Worm (Caenorhabditis elegans) whole organism, young adult: Measurements from ENCODE around the gene F59A6.3.
A peak's percentile ranks its signal among the peaks of the same experiment; 100 is the strongest.

Source experiments
- C17E4.6 ChIP-seq: fragments of 200-800 bp; sonication (Bioruptor generic); IDR thresholded peaks from 2 replicates; pipeline ENCODE4 v1.3.6; 2022; ENCODE audit warnings: missing genetic modification reagents, missing genetic modification characterization, missing compliant biosample characterization
- D2030.7 ChIP-seq: fragments of 200-800 bp; sonication (Bioruptor generic); IDR thresholded peaks from 2 replicates; pipeline ENCODE4 v1.3.6; 2022; ENCODE audit warnings: missing genetic modification reagents, missing genetic modification characterization, missing compliant biosample characterization
- F52B5.7 ChIP-seq: sonication (generic microtip); optimal IDR thresholded peaks from 2 replicates; lab custom pipeline; 2016; ENCODE audit warnings: mild to moderate bottlenecking, missing genetic modification characterization, missing compliant biosample characterization
- F57A8.1 ChIP-seq: fragments of 200-800 bp; sonication (Bioruptor generic); optimal IDR thresholded peaks from 2 replicates; lab custom pipeline; 2018; ENCODE audit warnings: mild to moderate bottlenecking, missing genetic modification characterization, moderate library complexity, missing compliant biosample characterization
- F57C9.4 ChIP-seq: sonication (generic microtip); optimal IDR thresholded peaks from 2 replicates; lab custom pipeline; 2017; ENCODE audit warnings: mild to moderate bottlenecking, missing genetic modification characterization, missing compliant biosample characterization
- K11D2.4 ChIP-seq: fragments of 200-800 bp; sonication (Bioruptor generic); IDR thresholded peaks from 2 replicates; pipeline ENCODE4 v1.3.6; 2022; ENCODE audit warnings: missing genetic modification reagents, missing genetic modification characterization, missing compliant biosample characterization
- Y56A3A.18 ChIP-seq: fragments of 200-800 bp; sonication (Bioruptor generic); IDR thresholded peaks from 2 replicates; pipeline ENCODE4 v1.3.6; 2022; ENCODE audit warnings: missing genetic modification reagents, missing genetic modification characterization, missing compliant biosample characterization
- akir-1 ChIP-seq: fragments of 200-800 bp; sonication (Bioruptor generic); optimal IDR thresholded peaks from 2 replicates; lab custom pipeline; 2018; ENCODE audit warnings: mild to moderate bottlenecking, missing genetic modification characterization, moderate library complexity, missing compliant biosample characterization
- aptf-2 ChIP-seq: fragments of 200-800 bp; sonication (Bioruptor generic); conservative IDR thresholded peaks from 2 replicates; pipeline ENCODE4 v1.3.6; 2022; ENCODE audit warnings: missing genetic modification reagents, missing genetic modification characterization, missing compliant biosample characterization
- atf-7 ChIP-seq: sonication (generic microtip); optimal IDR thresholded peaks from 2 replicates; lab custom pipeline; 2017; ENCODE audit warnings: mild to moderate bottlenecking, missing genetic modification characterization, missing compliant biosample characterization
- attf-3 ChIP-seq: fragments of 200-800 bp; sonication (Bioruptor generic); conservative IDR thresholded peaks from 2 replicates; pipeline ENCODE4 v1.3.6; 2022; ENCODE audit warnings: missing genetic modification reagents, missing genetic modification characterization, missing compliant biosample characterization
- attf-6 ChIP-seq: fragments of 200-800 bp; sonication (Bioruptor generic); IDR thresholded peaks from 2 replicates; pipeline ENCODE4 v1.3.6; 2022; ENCODE audit warnings: missing genetic modification reagents, missing genetic modification characterization, missing compliant biosample characterization
- bed-2 ChIP-seq: fragments of 200-800 bp; sonication (Bioruptor generic); IDR thresholded peaks from 2 replicates; pipeline ENCODE4 v1.3.6; 2022; ENCODE audit warnings: missing genetic modification reagents, missing genetic modification characterization, missing compliant biosample characterization
- ccch-3 ChIP-seq: fragments of 200-800 bp; sonication (Bioruptor generic); optimal IDR thresholded peaks from 2 replicates; lab custom pipeline; 2018; ENCODE audit warnings: mild to moderate bottlenecking, missing genetic modification characterization, missing compliant biosample characterization
- ceh-100 ChIP-seq: fragments of 200-800 bp; sonication (Bioruptor generic); IDR thresholded peaks from 2 replicates; pipeline ENCODE4 v1.3.6; 2022; ENCODE audit warnings: missing genetic modification reagents, missing genetic modification characterization, missing compliant biosample characterization
- ceh-40 ChIP-seq: fragments of 200-800 bp; sonication (Bioruptor generic); IDR thresholded peaks from 2 replicates; pipeline ENCODE4 v1.3.6; 2022; ENCODE audit warnings: missing genetic modification characterization, missing compliant biosample characterization
- ceh-91 ChIP-seq: fragments of 200-800 bp; sonication (Bioruptor generic); IDR thresholded peaks from 2 replicates; pipeline ENCODE4 v1.3.6; 2022; ENCODE audit warnings: missing genetic modification reagents, missing genetic modification characterization, missing compliant biosample characterization
- chd-7 ChIP-seq: sonication (generic microtip); optimal IDR thresholded peaks from 2 replicates; lab custom pipeline; 2016; ENCODE audit warnings: mild to moderate bottlenecking, missing genetic modification characterization, moderate library complexity, missing compliant biosample characterization
- die-1 ChIP-seq: sonication (generic microtip); optimal IDR thresholded peaks from 2 replicates; lab custom pipeline; 2016; ENCODE audit warnings: missing genotype, mild to moderate bottlenecking, missing genetic modification characterization, missing compliant biosample characterization
- dpff-1 ChIP-seq: sonication (generic microtip); optimal IDR thresholded peaks from 2 replicates; lab custom pipeline; 2017; ENCODE audit warnings: mild to moderate bottlenecking, missing genetic modification characterization, missing compliant biosample characterization
- him-1 ChIP-seq: sonication (generic microtip); optimal IDR thresholded peaks from 2 replicates; lab custom pipeline; 2016; ENCODE audit warnings: missing genotype, missing genetic modification reagents, missing genetic modification characterization, missing compliant biosample characterization
- hlh-12 ChIP-seq: sonication (generic microtip); optimal IDR thresholded peaks from 2 replicates; lab custom pipeline; 2016; ENCODE audit warnings: missing genetic modification characterization, missing compliant biosample characterization
- hsf-1 ChIP-seq: fragments of 200-800 bp; sonication (Bioruptor generic); IDR thresholded peaks from 2 replicates; pipeline ENCODE4 v1.3.6; 2022; ENCODE audit warnings: missing genetic modification reagents, missing genetic modification characterization, missing compliant biosample characterization
- let-526 ChIP-seq: fragments of 200-800 bp; sonication (Bioruptor generic); IDR thresholded peaks from 2 replicates; pipeline ENCODE4 v1.3.6; 2022; ENCODE audit warnings: missing genetic modification reagents, missing genetic modification characterization, missing compliant biosample characterization
- lin-35 ChIP-seq, 3 experiments: fragments of 150-350 bp in 2 of 3; sonication (generic microtip) in 1 of 3; optimal IDR thresholded peaks; 2 replicates each; lab custom pipeline; 2014 to 2018; ENCODE audit warnings: missing biosample characterization in 3 of 3, missing genetic modification characterization in 3 of 3, missing genetic modification reagents in 3 of 3
- lin-40 ChIP-seq: sonication (generic microtip); optimal IDR thresholded peaks from 2 replicates; lab custom pipeline; 2016; ENCODE audit warnings: missing genetic modification characterization, mild to moderate bottlenecking, missing compliant biosample characterization, missing genotype, missing genetic modification reagents
- lin-54 ChIP-seq: fragments of 200-800 bp; sonication (Bioruptor generic); optimal IDR thresholded peaks from 2 replicates; lab custom pipeline; 2018; ENCODE audit warnings: mild to moderate bottlenecking, missing genetic modification characterization, missing compliant biosample characterization
- lir-1 ChIP-seq: fragments of 200-800 bp; sonication (Bioruptor generic); conservative IDR thresholded peaks from 2 replicates; pipeline ENCODE4 v1.3.6; 2022; ENCODE audit warnings: missing genetic modification reagents, missing genetic modification characterization, missing compliant biosample characterization
- madf-10 ChIP-seq: sonication (generic microtip); optimal IDR thresholded peaks from 2 replicates; lab custom pipeline; 2016; ENCODE audit warnings: mild to moderate bottlenecking, missing genetic modification characterization, missing compliant biosample characterization
- madf-3 ChIP-seq: fragments of 200-800 bp; sonication (Bioruptor generic); IDR thresholded peaks from 2 replicates; pipeline ENCODE4 v1.3.6; 2022; ENCODE audit warnings: missing genetic modification reagents, missing genetic modification characterization, missing compliant biosample characterization
- mel-28 ChIP-seq: sonication (generic microtip); optimal IDR thresholded peaks from 2 replicates; lab custom pipeline; 2016; ENCODE audit warnings: borderline replicate concordance, mild to moderate bottlenecking, missing genetic modification characterization, missing compliant biosample characterization
- mxl-1 ChIP-seq: sonication (generic microtip); optimal IDR thresholded peaks from 2 replicates; lab custom pipeline; 2016; ENCODE audit warnings: missing genetic modification characterization, missing compliant biosample characterization
- nfya-1 ChIP-seq: sonication (generic microtip); optimal IDR thresholded peaks from 2 replicates; lab custom pipeline; 2017; ENCODE audit warnings: antibody characterized with exemption, missing compliant biosample characterization, missing genetic modification characterization, borderline replicate concordance; ENCODE audit not compliant: insufficient read depth
- nfya-2 ChIP-seq: fragments of 200-800 bp; sonication (Bioruptor generic); IDR thresholded peaks from 2 replicates; pipeline ENCODE4 v1.3.6; 2022; ENCODE audit warnings: missing genetic modification reagents, missing genetic modification characterization, missing compliant biosample characterization
- nfyb-1 ChIP-seq: fragments of 200-800 bp; sonication (Bioruptor generic); IDR thresholded peaks from 2 replicates; pipeline ENCODE4 v1.3.6; 2022; ENCODE audit warnings: missing genetic modification reagents, missing genetic modification characterization, missing compliant biosample characterization
- nhr-80 ChIP-seq: sonication (generic microtip); optimal IDR thresholded peaks from 2 replicates; lab custom pipeline; 2016; ENCODE audit warnings: missing genetic modification characterization, missing compliant biosample characterization
- nhr-90 ChIP-seq: sonication (generic microtip); optimal IDR thresholded peaks from 2 replicates; lab custom pipeline; 2016; ENCODE audit warnings: missing genotype, mild to moderate bottlenecking, missing genetic modification characterization, missing compliant biosample characterization
- pbrm-1 ChIP-seq: fragments of 200-800 bp; sonication (Bioruptor generic); IDR thresholded peaks from 2 replicates; pipeline ENCODE4 v1.3.6; 2022; ENCODE audit warnings: missing genetic modification reagents, missing genetic modification characterization, missing compliant biosample characterization
- rcor-1 ChIP-seq: fragments of 200-800 bp; sonication (Bioruptor generic); IDR thresholded peaks from 2 replicates; pipeline ENCODE4 v1.3.6; 2022; ENCODE audit warnings: missing genetic modification reagents, missing genetic modification characterization, missing compliant biosample characterization
- snpc-1.1 ChIP-seq: sonication (generic microtip); optimal IDR thresholded peaks from 2 replicates; lab custom pipeline; 2017; ENCODE audit warnings: missing genetic modification characterization, mild to moderate bottlenecking, missing compliant biosample characterization, antibody characterized with exemption, moderate library complexity, missing genotype, missing genetic modification reagents; ENCODE audit not compliant: insufficient read depth
- snpc-1.3 ChIP-seq: sonication (generic microtip); optimal IDR thresholded peaks from 2 replicates; lab custom pipeline; 2017; ENCODE audit warnings: missing genetic modification characterization, mild to moderate bottlenecking, missing compliant biosample characterization, antibody characterized with exemption, moderate library complexity, missing genotype, missing genetic modification reagents; ENCODE audit not compliant: insufficient read depth
- tlf-1 ChIP-seq: fragments of 200-800 bp; sonication (Bioruptor generic); optimal IDR thresholded peaks from 2 replicates; lab custom pipeline; 2018; ENCODE audit warnings: mild to moderate bottlenecking, missing genetic modification characterization, missing compliant biosample characterization
- zfh-2 ChIP-seq: fragments of 200-800 bp; sonication (Bioruptor generic); conservative IDR thresholded peaks from 2 replicates; pipeline ENCODE4 v1.3.6; 2022; ENCODE audit warnings: missing genetic modification reagents, missing genetic modification characterization, missing compliant biosample characterization
- ztf-18 ChIP-seq: sonication (generic microtip); optimal IDR thresholded peaks from 2 replicates; lab custom pipeline; 2016; ENCODE audit warnings: missing genotype, mild to moderate bottlenecking, missing genetic modification characterization, missing compliant biosample characterization
- ztf-25 ChIP-seq: fragments of 200-800 bp; sonication (Bioruptor generic); IDR thresholded peaks from 2 replicates; pipeline ENCODE4 v1.3.6; 2022; ENCODE audit warnings: missing genetic modification reagents, missing genetic modification characterization, missing compliant biosample characterization

The F59A6.3 gene

DNA sequence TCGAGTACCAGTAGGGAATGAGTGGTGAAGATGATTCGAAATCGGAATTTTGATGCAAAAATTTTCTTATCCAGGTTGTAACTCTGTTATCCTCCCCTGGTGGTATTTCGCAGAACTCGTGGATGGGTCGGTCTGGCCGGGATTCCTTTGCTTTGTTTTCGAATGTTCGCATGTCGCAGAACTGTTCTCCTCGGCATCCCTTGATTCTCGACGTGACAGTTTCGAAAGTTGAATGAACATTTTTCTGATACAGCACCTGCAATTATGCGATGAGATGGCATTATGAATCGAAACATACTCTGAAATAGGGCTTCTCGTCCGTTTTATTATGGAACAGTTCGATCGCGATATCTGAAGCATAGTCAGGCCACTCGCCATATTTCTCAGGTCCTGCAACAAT is 48.1 kb downstream of the F59A6.3 start (continued):
- TF ChIP-seq nfya-2 (GFP tag; lab: Robert Waterston, UW) (no peak), attf-6 (0 out of 2 replicates have a peak, but pooled peaks have one; percentile 48), mel-28 (no peak), lin-54 (peak; percentile 35), D2030.7 (GFP tag; lab: Robert Waterston, UW) (peak; percentile 29; the same call in 1 of the 2 replicates), die-1 (tag; lab: Kevin White, UChicago) (peak; percentile 26), chd-7 (tag; lab: Kevin White, UChicago) (no peak), lir-1 (GFP tag; lab: Robert Waterston, UW) (0 out of 2 replicates have a peak, but pooled peaks have one; percentile 8), akir-1 (GFP tag; lab: Kevin White, UChicago) (no peak), ceh-40 (GFP tag; lab: Robert Waterston, UW) (no peak), mxl-1 (tag; lab: Kevin White, UChicago) (no peak), pbrm-1 (GFP tag; lab: Robert Waterston, UW) (peak; percentile 50; the same call in 1 of the 2 replicates), ceh-91 (GFP tag; lab: Robert Waterston, UW) (no peak), tlf-1 (GFP tag; lab: Kevin White, UChicago) (peak; percentile 10), F52B5.7 (tag; lab: Kevin White, UChicago) (no peak)

DNA sequence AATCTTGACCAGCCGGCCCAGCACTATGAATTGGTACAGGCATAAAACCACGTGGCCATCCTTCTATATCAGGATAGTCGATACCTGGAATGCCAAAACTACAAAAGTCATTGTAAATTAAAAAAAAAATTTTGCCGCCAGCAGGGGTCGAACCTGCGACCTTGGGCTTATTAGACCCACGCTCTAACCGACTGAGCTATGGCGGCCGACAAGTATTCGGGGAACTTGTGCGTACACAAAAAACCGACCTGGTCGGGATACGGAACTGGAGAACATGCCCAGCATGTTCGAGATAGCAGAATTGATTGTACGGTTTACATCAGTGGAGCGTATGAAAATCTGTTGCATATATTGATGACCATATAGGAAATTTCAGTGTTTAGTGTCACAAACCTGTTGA is 49.2 kb downstream of the F59A6.3 start:
- TF ChIP-seq bed-2 (GFP tag; lab: Robert Waterston, UW) = no peak
- TF ChIP-seq hsf-1 (GFP tag; lab: Robert Waterston, UW) = peak; percentile 72
- TF ChIP-seq ccch-3 (GFP tag; lab: Kevin White, UChicago) = no peak
- peak; percentile 4 for TF ChIP-seq nhr-90 (tag; lab: Kevin White, UChicago)
- TF ChIP-seq atf-7 (tag; lab: Kevin White, UChicago) = peak; percentile 8
- TF ChIP-seq F57A8.1 (GFP tag; lab: Kevin White, UChicago) = no peak
- TF ChIP-seq attf-3 (GFP tag; lab: Robert Waterston, UW) = 0 out of 2 replicates have a peak, but pooled peaks have one; percentile 48
- TF ChIP-seq lin-40 = no peak
- TF ChIP-seq tlf-1 (GFP tag; lab: Kevin White, UChicago) = peak; percentile 43
- TF ChIP-seq nhr-80 = peak; percentile 1
- no peak for TF ChIP-seq lir-1 (GFP tag; lab: Robert Waterston, UW)
- TF ChIP-seq nfya-1 (tag; lab: Kevin White, UChicago) = no peak
- peak; percentile 73 for TF ChIP-seq madf-3 (GFP tag; lab: Robert Waterston, UW)
- no peak for TF ChIP-seq F57C9.4 (tag; lab: Kevin White, UChicago)
- TF ChIP-seq mxl-1 (tag; lab: Kevin White, UChicago) = peak; percentile 7
- TF ChIP-seq let-526 = 0 out of 2 replicates have a peak, but pooled peaks have one; percentile 19
- no peak for TF ChIP-seq hlh-12 (tag; lab: Kevin White, UChicago)
- peak; percentile 89 for TF ChIP-seq Y56A3A.18 (GFP tag; lab: Robert Waterston, UW)
- peak; percentile 83 for TF ChIP-seq rcor-1 (GFP tag; lab: Robert Waterston, UW)
- TF ChIP-seq akir-1 (GFP tag; lab: Kevin White, UChicago) = no peak
- TF ChIP-seq him-1 (tag; lab: Kevin White, UChicago) = peak; percentile 91
- peak; percentile 86 for TF ChIP-seq ceh-100 (GFP tag; lab: Robert Waterston, UW)
- peak; percentile 97 for TF ChIP-seq snpc-1.1 (tag; lab: Kevin White, UChicago)
- peak in 1 of 3 experiments; percentile 32 for TF ChIP-seq lin-35 (GFP tag; optimal IDR thresholded peaks at IDR 0.05; lab: Kevin White, UChicago)
- TF ChIP-seq nfya-2 (GFP tag; lab: Robert Waterston, UW) = no peak
- peak; percentile 18 for TF ChIP-seq snpc-1.3 (tag; lab: Kevin White, UChicago)
- peak; percentile 67 for TF ChIP-seq K11D2.4 (GFP tag; lab: Robert Waterston, UW)
- TF ChIP-seq nfyb-1 (GFP tag; lab: Robert Waterston, UW) = peak; percentile 88
- TF ChIP-seq ceh-40 (GFP tag; lab: Robert Waterston, UW) = 0 out of 2 replicates have a peak, but pooled peaks have one; percentile 42
- TF ChIP-seq dpff-1 (tag; lab: Kevin White, UChicago) = no peak
- TF ChIP-seq aptf-2 = no peak
- TF ChIP-seq zfh-2 (GFP tag; lab: Robert Waterston, UW) = no peak
- TF ChIP-seq C17E4.6 = peak; percentile 52
- no peak for TF ChIP-seq ztf-25 (GFP tag; lab: Robert Waterston, UW)
- peak; percentile 32 for TF ChIP-seq ztf-18 (tag; lab: Kevin White, UChicago)
- TF ChIP-seq attf-6 = peak; percentile 62; the same call in 1 of the 2 replicates
- TF ChIP-seq madf-10 (tag; lab: Kevin White, UChicago) = peak; percentile 40
